Fruit fly (Drosophila melanogaster) whole organism, embryonic: Measurements from ENCODE around the gene mib1.
A peak's percentile ranks its signal among the peaks of the same experiment; 100 is the strongest.

Experiments
- Aef1 ChIP-seq: fragments of 200-800 bp; sonication (Bioruptor generic); IDR thresholded peaks from 3 replicates; pipeline ENCODE4 v1.3.6; 2022; ENCODE audit warnings: missing biosample characterization, missing genetic modification characterization
- CG11696 ChIP-seq: fragments of 200-800 bp; sonication (Bioruptor generic); IDR thresholded peaks from 2 replicates; pipeline ENCODE4 v1.3.6; 2022; ENCODE audit warnings: missing biosample characterization, missing genetic modification characterization
- CG14050 ChIP-seq: fragments of 200-800 bp; sonication (Bioruptor generic); IDR thresholded peaks from 3 replicates; pipeline ENCODE4 v1.3.6; 2022; ENCODE audit warnings: missing biosample characterization, missing genetic modification characterization
- CG14965 ChIP-seq: fragments of 200-800 bp; sonication (Bioruptor generic); optimal IDR thresholded peaks from 2 replicates; lab custom pipeline; 2016; ENCODE audit warnings: missing biosample characterization, missing genetic modification characterization, borderline replicate concordance
- CG17186 ChIP-seq: fragments of 200-800 bp; sonication (Bioruptor generic); optimal IDR thresholded peaks from 3 replicates; lab custom pipeline; 2017; ENCODE audit warnings: missing biosample characterization, missing genetic modification reagents, missing genetic modification characterization
- CG1832 ChIP-seq: fragments of 200-800 bp; sonication (Bioruptor generic); optimal IDR thresholded peaks from 2 replicates; lab custom pipeline; 2017; ENCODE audit warnings: missing biosample characterization, mild to moderate bottlenecking, missing genetic modification characterization, inconsistent platforms
- CG30020 ChIP-seq: fragments of 200-800 bp; optimal IDR thresholded peaks from 2 replicates; lab custom pipeline; 2019; ENCODE audit warnings: missing biosample characterization, mild to moderate bottlenecking, missing genetic modification characterization, moderate library complexity
- CG34376 ChIP-seq: fragments of 200-800 bp; sonication (Bioruptor generic); optimal IDR thresholded peaks from 2 replicates; lab custom pipeline; 2018; ENCODE audit warnings: missing biosample characterization, mild to moderate bottlenecking, missing genetic modification characterization
- CG3995 ChIP-seq: fragments of 200-800 bp; sonication (Bioruptor generic); optimal IDR thresholded peaks from 3 replicates; lab custom pipeline; 2016; ENCODE audit warnings: missing biosample characterization, missing genetic modification characterization
- CG4424 ChIP-seq: fragments of 200-800 bp; sonication (Bioruptor generic); optimal IDR thresholded peaks from 3 replicates; lab custom pipeline; 2016; ENCODE audit warnings: missing biosample characterization, missing genetic modification characterization
- CG6689 ChIP-seq: fragments of 200-800 bp; sonication (Bioruptor generic); IDR thresholded peaks from 2 replicates; pipeline ENCODE4 v1.3.6; 2022; ENCODE audit warnings: missing biosample characterization, missing genetic modification characterization
- CG7372 ChIP-seq: fragments of 200-800 bp; sonication (Bioruptor generic); IDR thresholded peaks from 2 replicates; pipeline ENCODE4 v1.3.6; 2022; ENCODE audit warnings: missing biosample characterization, missing genetic modification characterization
- CG8290 ChIP-seq, 3 experiments: fragments of 200-800 bp; sonication (Bioruptor generic); optimal IDR thresholded peaks; 2 replicates each; lab custom pipeline; 2016 to 2019; ENCODE audit warnings: missing biosample characterization in 3 of 3, missing genetic modification characterization in 3 of 3, mild to moderate bottlenecking in 2 of 3, moderate library complexity in 1 of 3
- CG9437 ChIP-seq: fragments of 200-800 bp; sonication (Bioruptor generic); optimal IDR thresholded peaks from 2 replicates; lab custom pipeline; 2018; ENCODE audit warnings: missing biosample characterization, mild to moderate bottlenecking, missing genetic modification characterization
- CrebB ChIP-seq: fragments of 200-800 bp; sonication (Bioruptor generic); optimal IDR thresholded peaks from 3 replicates; lab custom pipeline; 2018; ENCODE audit warnings: missing biosample characterization, mild to moderate bottlenecking, missing genetic modification characterization
- D19A ChIP-seq: fragments of 200-800 bp; optimal IDR thresholded peaks from 3 replicates; lab custom pipeline; 2019; ENCODE audit warnings: missing biosample characterization, mild to moderate bottlenecking, missing genetic modification characterization, moderate library complexity
- Dbx ChIP-seq: fragments of 200-800 bp; sonication (Bioruptor generic); IDR thresholded peaks from 3 replicates; pipeline ENCODE4 v1.3.6; 2022; ENCODE audit warnings: missing biosample characterization, missing genetic modification characterization
- Dip3 ChIP-seq: fragments of 200-800 bp; sonication (Bioruptor generic); optimal IDR thresholded peaks from 3 replicates; lab custom pipeline; 2016; ENCODE audit warnings: missing biosample characterization, missing genetic modification characterization
- Dp ChIP-seq: fragments of 200-800 bp; sonication (Bioruptor generic); optimal IDR thresholded peaks from 2 replicates; lab custom pipeline; 2018; ENCODE audit warnings: missing biosample characterization, mild to moderate bottlenecking, missing genetic modification characterization, moderate library complexity
- E2f1 ChIP-seq: fragments of 200-800 bp; sonication (Bioruptor generic); IDR thresholded peaks from 2 replicates; pipeline ENCODE4 v1.3.6; 2022; ENCODE audit warnings: missing biosample characterization, missing genetic modification characterization
- E2f2 ChIP-seq: fragments of 200-800 bp; sonication (Bioruptor generic); IDR thresholded peaks from 2 replicates; pipeline ENCODE4 v1.3.6; 2022; ENCODE audit warnings: missing biosample characterization, missing genetic modification characterization
- Elba2 ChIP-seq: fragments of 200-800 bp; sonication (Bioruptor generic); optimal IDR thresholded peaks from 3 replicates; lab custom pipeline; 2016; ENCODE audit warnings: missing biosample characterization, missing genetic modification characterization
- Fer1 ChIP-seq: fragments of 200-800 bp; sonication (Bioruptor generic); optimal IDR thresholded peaks from 2 replicates; lab custom pipeline; 2017; ENCODE audit warnings: missing biosample characterization, mild to moderate bottlenecking, missing genetic modification characterization
- Lhr ChIP-seq: fragments of 200-800 bp; sonication (Bioruptor generic); optimal IDR thresholded peaks from 3 replicates; lab custom pipeline; 2017; ENCODE audit warnings: mild to moderate bottlenecking, missing biosample characterization, missing genetic modification reagents, missing genetic modification characterization
- Mad ChIP-seq: fragments of 200-800 bp; sonication (Bioruptor generic); optimal IDR thresholded peaks from 2 replicates; lab custom pipeline; 2016; ENCODE audit warnings: missing biosample characterization, missing genetic modification characterization
- Max ChIP-seq: fragments of 200-800 bp; sonication (Bioruptor generic); optimal IDR thresholded peaks from 2 replicates; lab custom pipeline; 2016; ENCODE audit warnings: missing biosample characterization, mild to moderate bottlenecking, missing genetic modification characterization
- Meics ChIP-seq: fragments of 200-800 bp; sonication (Bioruptor generic); optimal IDR thresholded peaks from 2 replicates; lab custom pipeline; 2017; ENCODE audit warnings: missing biosample characterization, mild to moderate bottlenecking, missing genetic modification characterization
- NC2α ChIP-seq: fragments of 200-800 bp; sonication (Bioruptor generic); optimal IDR thresholded peaks from 2 replicates; lab custom pipeline; 2016; ENCODE audit warnings: missing biosample characterization, missing genetic modification characterization
- TFAM ChIP-seq: fragments of 200-800 bp; sonication (Bioruptor generic); optimal IDR thresholded peaks from 2 replicates; lab custom pipeline; 2017; ENCODE audit warnings: missing biosample characterization, missing genetic modification characterization, inconsistent platforms
- Xbp1 ChIP-seq: fragments of 200-800 bp; sonication (Bioruptor generic); optimal IDR thresholded peaks from 3 replicates; lab custom pipeline; 2016; ENCODE audit warnings: missing biosample characterization, mild to moderate bottlenecking, missing genetic modification characterization
- YL-1 ChIP-seq: fragments of 200-800 bp; sonication (Bioruptor generic); optimal IDR thresholded peaks from 3 replicates; lab custom pipeline; 2017; ENCODE audit warnings: missing biosample characterization, mild to moderate bottlenecking, missing genetic modification characterization
- ab ChIP-seq: fragments of 200-800 bp; sonication (Bioruptor generic); optimal IDR thresholded peaks from 2 replicates; lab custom pipeline; 2016; ENCODE audit warnings: missing biosample characterization, missing genetic modification characterization
- danr ChIP-seq: fragments of 200-800 bp; sonication (Bioruptor generic); IDR thresholded peaks from 2 replicates; pipeline ENCODE4 v1.3.6; 2022; ENCODE audit warnings: missing biosample characterization, missing genetic modification characterization
- en ChIP-seq: fragments of 200-800 bp; sonication (Bioruptor generic); optimal IDR thresholded peaks from 2 replicates; lab custom pipeline; 2016; ENCODE audit warnings: missing biosample characterization, missing genetic modification characterization
- fd3F ChIP-seq: fragments of 200-800 bp; sonication (Bioruptor generic); optimal IDR thresholded peaks from 2 replicates; lab custom pipeline; 2018; ENCODE audit warnings: missing biosample characterization, mild to moderate bottlenecking, missing genetic modification characterization, moderate library complexity
- ftz-f1 ChIP-seq: fragments of 200-800 bp; sonication (Bioruptor generic); optimal IDR thresholded peaks from 2 replicates; lab custom pipeline; 2016; ENCODE audit warnings: missing biosample characterization, missing genetic modification characterization
- grau ChIP-seq: fragments of 200-800 bp; optimal IDR thresholded peaks from 3 replicates; lab custom pipeline; 2019; ENCODE audit warnings: missing biosample characterization, mild to moderate bottlenecking, missing genetic modification characterization, moderate library complexity
- ham ChIP-seq: fragments of 200-800 bp; sonication (Bioruptor generic); IDR thresholded peaks from 2 replicates; pipeline ENCODE4 v1.3.6; 2022; ENCODE audit warnings: missing biosample characterization, missing genetic modification characterization
- mam ChIP-seq: fragments of 200-800 bp; sonication (Bioruptor generic); optimal IDR thresholded peaks from 3 replicates; lab custom pipeline; 2016; ENCODE audit warnings: missing biosample characterization, missing genetic modification characterization
- mirr ChIP-seq: fragments of 200-800 bp; sonication (Bioruptor generic); optimal IDR thresholded peaks from 3 replicates; lab custom pipeline; 2018; ENCODE audit warnings: missing biosample characterization, mild to moderate bottlenecking, missing genetic modification characterization
- p53 ChIP-seq: fragments of 200-800 bp; sonication (Bioruptor generic); optimal IDR thresholded peaks from 2 replicates; lab custom pipeline; 2016; ENCODE audit warnings: missing biosample characterization, missing genetic modification characterization
- pros ChIP-seq: fragments of 200-800 bp; sonication (Bioruptor generic); optimal IDR thresholded peaks from 3 replicates; lab custom pipeline; 2019; ENCODE audit warnings: missing biosample characterization, mild to moderate bottlenecking, missing genetic modification characterization, moderate library complexity
- sim ChIP-seq: fragments of 200-800 bp; sonication (Bioruptor generic); IDR thresholded peaks from 2 replicates; pipeline ENCODE4 v1.3.6; 2022; ENCODE audit warnings: missing biosample characterization, missing genetic modification characterization
- sug ChIP-seq: fragments of 200-800 bp; optimal IDR thresholded peaks from 2 replicates; lab custom pipeline; 2019; ENCODE audit warnings: missing biosample characterization, mild to moderate bottlenecking, missing genetic modification characterization, moderate library complexity
- tin ChIP-seq: fragments of 200-800 bp; sonication (Bioruptor generic); optimal IDR thresholded peaks from 3 replicates; lab custom pipeline; 2016; ENCODE audit warnings: missing biosample characterization, missing genetic modification characterization
- trem ChIP-seq: fragments of 200-800 bp; optimal IDR thresholded peaks from 3 replicates; lab custom pipeline; 2019; ENCODE audit warnings: missing biosample characterization, mild to moderate bottlenecking, missing genetic modification characterization, moderate library complexity
- unc-4 ChIP-seq: fragments of 200-800 bp; sonication (Bioruptor generic); IDR thresholded peaks from 2 replicates; pipeline ENCODE4 v1.3.6; 2022; ENCODE audit warnings: missing biosample characterization, missing genetic modification characterization; ENCODE audit not compliant: partially characterized antibody
- zfh2 ChIP-seq: fragments of 200-800 bp; sonication (Bioruptor generic); optimal IDR thresholded peaks from 2 replicates; lab custom pipeline; 2016; ENCODE audit warnings: missing biosample characterization, missing genetic modification characterization

mib1 gene

dm6 chr3L:15968686-15969085 is 42.9 kb downstream of the mib1 start:
- peak; percentile 59 for TF ChIP-seq sug (tag; lab: Kevin White, UChicago)
- peak; percentile 51 for TF ChIP-seq CG34376 (GFP tag; lab: Kevin White, UChicago)
- peak; percentile 23 for TF ChIP-seq pros (GFP tag; lab: Kevin White, UChicago)
- peak; percentile 1 for TF ChIP-seq mirr (GFP tag; lab: Kevin White, UChicago)
- no peak for TF ChIP-seq unc-4

- TF ChIP-seq CG14050 (GFP tag; lab: Robert Waterston, UW) (no peak), ftz-f1 (GFP tag; lab: Kevin White, UChicago) (no peak), CG14965 (no peak), ham (no peak), E2f2 (GFP tag; lab: Robert Waterston, UW) (peak; percentile 94), en (GFP tag; lab: Kevin White, UChicago) (no peak), YL-1 (GFP tag; lab: Kevin White, UChicago) (peak; percentile 87), CG9437 (GFP tag; lab: Kevin White, UChicago) (peak; percentile 7), TFAM (GFP tag; lab: Kevin White, UChicago) (no peak), danr (GFP tag; lab: Robert Waterston, UW) (no peak), Max (GFP tag; lab: Kevin White, UChicago) (peak; percentile 68), CrebB (tag; lab: Kevin White, UChicago) (no peak), NC2α (GFP tag; lab: Kevin White, UChicago) (no peak), CG3995 (GFP tag; lab: Kevin White, UChicago) (no peak), CG8290 (GFP tag; optimal IDR thresholded peaks at IDR 0.05; lab: Kevin White, UChicago) (no peak), CG8290 (tag; optimal IDR thresholded peaks at IDR 0.05; lab: Kevin White, UChicago) (no peak), Dbx (GFP tag; lab: Robert Waterston, UW) (peak; percentile 36; the same call in 1 of the 3 replicates), grau (no peak), CG1832 (GFP tag; lab: Kevin White, UChicago) (no peak), sim (GFP tag; lab: Robert Waterston, UW) (no peak), Mad (peak; percentile 35), p53 (GFP tag; lab: Kevin White, UChicago) (peak; percentile 23), Lhr (peak; percentile 79), D19A (tag; lab: Kevin White, UChicago) (no peak), CG7372 (GFP tag; lab: Robert Waterston, UW) (no peak), CG11696 (GFP tag; lab: Robert Waterston, UW) (no peak), CG6689 (GFP tag; lab: Robert Waterston, UW) (no peak), Xbp1 (peak; percentile 43), Elba2 (GFP tag; lab: Kevin White, UChicago) (no peak), Dip3 (GFP tag; lab: Kevin White, UChicago) (no peak), CG30020 (tag; lab: Kevin White, UChicago) (peak; percentile 57), zfh2 (GFP tag; lab: Kevin White, UChicago) (peak; percentile 31), ab (GFP tag; lab: Kevin White, UChicago) (no peak), CG17186 (GFP tag; lab: Kevin White, UChicago) (peak; percentile 81), trem (tag; lab: Kevin White, UChicago) (peak; percentile 84), fd3F (GFP tag; lab: Kevin White, UChicago) (no peak), CG4424 (GFP tag; lab: Kevin White, UChicago) (no peak), Dp (peak; percentile 86), tin (GFP tag; lab: Kevin White, UChicago) (peak; percentile 13), mam (no peak), Aef1 (GFP tag; lab: Robert Waterston, UW) (no peak), Meics (GFP tag; lab: Kevin White, UChicago) (no peak), E2f1 (no peak), Fer1 (GFP tag; lab: Kevin White, UChicago) (no peak)
Observed at dm6 chr3L:15967588-15968500, 43.8 kb downstream of the mib1 start, which contains the start of the genes Brr2 and CG10516. Gene Brr2 (minus strand): TSS chr3L:15967872. Gene CG10516 (plus strand): TSS chr3L:15968204.
